Fruit fly (Drosophila melanogaster) whole organism: Measurements from ENCODE around the gene RpL10Ab.
A peak's percentile ranks its signal among the peaks of the same experiment; 100 is the strongest.

Experiments used
- CG8478 ChIP-seq: fragments of >200 bp; optimal IDR thresholded peaks from 2 replicates; lab custom pipeline; 2018; ENCODE audit warnings: inconsistent platforms
- Dll ChIP-seq: fragments of >200 bp; optimal IDR thresholded peaks from 2 replicates; lab custom pipeline; 2017
- EcR ChIP-seq, 2 experiments: fragments of >200 bp; optimal IDR thresholded peaks; 2 replicates each; lab custom pipeline; 2017; ENCODE audit warnings: missing biosample characterization in 2 of 2, missing genetic modification characterization in 2 of 2, missing genetic modification reagents in 2 of 2
- pan ChIP-seq: fragments of >200 bp; optimal IDR thresholded peaks from 2 replicates; lab custom pipeline; 2017
- psq ChIP-seq: fragments of >200 bp; optimal IDR thresholded peaks from 2 replicates; lab custom pipeline; 2017
- usp ChIP-seq: fragments of >200 bp; optimal IDR thresholded peaks from 2 replicates; lab custom pipeline; 2017; ENCODE audit warnings: missing biosample characterization, missing genetic modification characterization, mixed read lengths

The RpL10Ab gene

DNA sequence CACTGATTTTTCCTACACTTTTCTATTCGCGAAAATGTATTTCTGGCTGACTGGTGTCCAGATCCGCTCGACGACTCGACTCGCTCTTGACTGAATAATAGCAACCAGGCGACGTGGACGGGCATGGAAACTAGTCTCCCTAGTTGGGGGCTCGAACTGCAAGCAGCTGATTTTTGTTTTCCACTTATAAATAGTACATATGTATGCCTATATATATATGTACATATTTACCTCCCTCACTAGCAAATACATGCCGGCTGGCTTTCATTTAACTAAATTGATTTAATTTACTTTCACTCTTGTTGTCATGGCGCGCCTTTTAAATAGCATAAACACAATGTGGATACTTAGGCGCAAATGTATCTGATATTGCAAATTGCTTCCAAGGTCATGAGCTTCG lies 21.9 kb upstream of the RpL10Ab start, which contains the start of gene Gcat:
Gene Gcat (minus strand): TSS at position 101 of the 400 bp plus-strand sequence.
- TF ChIP-seq usp (GFP tag; lab: Kevin White, UChicago) (no peak), Dll (lab: Kevin White, UChicago) (no peak), psq (lab: Kevin White, UChicago) (no peak), pan (no peak), EcR (GFP tag; optimal IDR thresholded peaks at IDR 0.05; lab: Kevin White, UChicago) (no peak), CG8478 (lab: Kevin White, UChicago) (no peak)

DNA sequence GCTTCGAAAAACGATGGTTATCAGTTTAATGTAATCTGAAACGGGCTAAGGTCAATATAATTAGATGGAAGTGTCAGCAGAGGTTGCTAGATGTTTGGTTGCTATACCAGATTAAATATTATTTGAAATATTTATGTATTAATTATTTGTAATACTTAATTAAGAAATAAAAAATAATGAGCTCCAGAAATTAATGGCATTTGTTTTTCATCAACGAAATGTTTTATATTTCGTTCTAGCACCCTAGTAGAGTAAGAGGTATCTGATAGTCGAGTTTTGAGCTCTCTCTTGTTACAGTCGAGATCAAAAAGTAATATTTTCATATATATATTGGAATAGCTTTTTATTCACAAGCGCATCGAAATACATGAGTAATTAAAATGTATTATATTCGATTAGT lies 21.0 kb upstream of the RpL10Ab start:
- no peak for TF ChIP-seq pan
- TF ChIP-seq psq (lab: Kevin White, UChicago), result no peak
- no peak for TF ChIP-seq CG8478 (lab: Kevin White, UChicago)
- no peak for TF ChIP-seq usp (GFP tag; lab: Kevin White, UChicago)
- no peak for TF ChIP-seq Dll (lab: Kevin White, UChicago)
- no peak for TF ChIP-seq EcR (GFP tag; optimal IDR thresholded peaks at IDR 0.05; lab: Kevin White, UChicago)

DNA sequence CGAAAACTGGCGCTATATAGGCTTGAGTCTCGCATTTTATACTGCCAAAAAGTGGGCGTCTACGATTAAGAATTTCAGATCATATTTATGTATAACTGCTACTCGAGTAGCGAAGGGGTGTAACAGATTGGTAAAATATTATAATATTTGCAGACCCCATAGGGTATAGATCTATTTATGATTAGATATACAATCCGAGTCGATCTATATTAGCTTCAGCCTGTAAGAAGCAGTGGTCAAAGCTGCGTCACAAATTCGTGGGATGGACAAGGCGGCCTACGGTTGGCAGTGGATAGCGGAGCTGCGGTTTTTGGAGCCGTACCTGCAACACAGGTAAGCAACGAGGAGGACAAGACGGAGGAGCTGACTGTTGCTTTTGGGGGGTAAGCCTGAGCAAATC lies 8.0 kb upstream of the RpL10Ab start, which contains the start of gene Cubn2:
Gene Cubn2 (minus strand): TSS at position 101 of the 400 bp plus-strand sequence.
- TF ChIP-seq psq (lab: Kevin White, UChicago), result no peak
- no peak for TF ChIP-seq Dll (lab: Kevin White, UChicago)
- no peak for TF ChIP-seq pan
- no peak for TF ChIP-seq CG8478 (lab: Kevin White, UChicago)
- no peak for TF ChIP-seq usp (GFP tag; lab: Kevin White, UChicago)
- no peak for TF ChIP-seq EcR (GFP tag; optimal IDR thresholded peaks at IDR 0.05; lab: Kevin White, UChicago)

- TF ChIP-seq CG8478 (lab: Kevin White, UChicago) (no peak), EcR (GFP tag; optimal IDR thresholded peaks at IDR 0.05; lab: Kevin White, UChicago) (no peak), pan (no peak), usp (GFP tag; lab: Kevin White, UChicago) (no peak), psq (lab: Kevin White, UChicago) (no peak), Dll (lab: Kevin White, UChicago) (no peak)
Observed at dm6 chr3L:11815220-11815797, 7.3 kb upstream of the RpL10Ab start, which contains the start of gene CG14130. TSS of gene CG14130 (plus strand) at chr3L:11815444.

DNA sequence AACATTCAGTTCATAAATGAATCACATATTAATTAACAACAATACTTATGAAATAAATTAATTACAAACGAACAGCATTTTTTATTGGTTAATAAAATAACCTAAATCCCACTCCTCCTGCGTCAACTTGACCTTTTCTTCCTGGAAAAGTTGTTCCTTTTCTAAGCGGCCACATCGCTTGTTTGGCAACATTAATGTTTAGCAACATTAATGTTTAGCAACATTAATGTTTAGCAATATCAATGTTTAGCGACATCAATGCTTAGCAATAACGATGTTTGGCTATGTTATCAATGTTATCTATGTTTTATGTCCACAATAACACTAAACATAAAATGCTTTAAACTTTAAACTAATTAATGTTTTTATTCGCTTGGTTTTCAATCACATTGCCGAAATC lies 6.0 kb upstream of the RpL10Ab start:
- TF ChIP-seq Dll (lab: Kevin White, UChicago) (no peak), psq (lab: Kevin White, UChicago) (no peak), pan (no peak), usp (GFP tag; lab: Kevin White, UChicago) (no peak), EcR (GFP tag; optimal IDR thresholded peaks at IDR 0.05; lab: Kevin White, UChicago) (no peak), CG8478 (lab: Kevin White, UChicago) (no peak)

DNA sequence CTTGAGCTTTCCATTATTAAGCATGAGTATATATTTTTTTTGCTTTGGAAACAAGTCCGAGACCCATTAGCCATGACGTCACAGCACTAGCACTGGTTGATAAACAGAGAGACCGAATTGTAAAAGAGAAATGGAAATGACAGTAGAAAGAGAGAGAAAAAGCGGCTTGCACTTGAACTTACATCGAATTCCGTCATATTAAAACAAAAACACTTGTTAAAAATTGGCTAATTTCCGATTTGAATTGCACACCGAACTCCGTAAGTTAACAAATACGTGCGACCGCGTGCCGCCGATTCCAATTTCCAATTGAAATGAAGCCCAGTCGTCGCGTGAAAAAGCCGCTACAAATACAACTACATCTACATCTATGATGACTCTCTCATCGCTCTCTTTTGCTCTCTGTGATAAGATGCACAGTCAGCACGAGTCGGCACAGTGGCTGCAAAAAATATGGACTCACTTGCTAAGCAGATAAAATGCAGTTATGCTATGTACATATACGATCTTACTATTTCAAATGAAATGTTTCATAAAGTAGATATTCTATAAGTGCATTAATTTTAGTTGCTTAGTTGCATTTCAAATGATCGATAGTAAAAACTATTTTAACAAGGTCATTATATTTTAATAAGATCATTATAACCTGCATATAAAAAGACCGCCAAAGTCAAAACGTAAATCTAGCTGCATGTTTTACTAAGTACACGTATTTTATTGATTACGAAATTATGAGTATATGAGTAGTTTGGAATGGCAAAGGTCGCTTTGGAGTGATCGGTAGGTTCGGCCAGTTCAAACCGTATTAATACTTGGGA lies 2.8 kb upstream of the RpL10Ab start:
- TF ChIP-seq psq (lab: Kevin White, UChicago), result no peak
- no peak for TF ChIP-seq usp (GFP tag; lab: Kevin White, UChicago)
- no peak for TF ChIP-seq CG8478 (lab: Kevin White, UChicago)
- peak; percentile 41 for TF ChIP-seq Dll (lab: Kevin White, UChicago)

DNA sequence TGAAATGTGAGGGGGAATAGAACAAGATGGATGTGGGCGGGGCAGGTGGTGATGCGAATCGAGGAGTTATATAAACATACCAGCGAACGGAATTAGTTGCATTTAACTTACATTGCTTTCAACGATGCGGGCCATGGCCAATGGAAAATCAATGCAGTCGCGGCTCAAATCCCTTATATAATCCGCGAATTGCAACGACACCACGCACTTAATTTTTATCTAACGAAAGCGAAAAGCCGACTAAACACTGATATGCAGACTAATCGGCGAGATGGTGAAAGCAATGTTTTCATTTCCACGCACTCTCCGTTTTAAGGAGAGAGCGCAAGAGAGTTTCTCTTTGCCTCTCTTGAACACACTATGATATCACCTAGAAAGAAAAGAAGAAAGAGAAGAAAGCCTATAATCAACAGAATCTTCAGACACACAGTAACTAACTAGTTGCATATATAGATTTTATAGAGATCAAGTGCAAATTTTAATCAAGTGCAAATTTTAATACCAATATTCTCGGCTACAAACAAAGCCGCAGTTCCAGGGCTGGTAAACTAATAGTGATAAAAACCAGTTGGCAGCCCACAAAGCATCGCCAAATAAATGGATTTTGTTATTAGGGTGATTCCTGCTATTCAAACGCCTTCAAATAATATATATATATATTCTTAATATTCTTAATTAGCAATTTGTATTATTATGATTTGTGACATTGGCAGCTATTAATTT lies 767 bp upstream of the RpL10Ab start, which contains the start of the genes CG11597 and CG5946:
Gene CG11597 (minus strand): TSS at position 553 of the 723 bp plus-strand sequence.
Gene CG5946 (minus strand): TSS at position 553 of the 723 bp plus-strand sequence.
- no peak for TF ChIP-seq Dll (lab: Kevin White, UChicago)
- no peak for TF ChIP-seq psq (lab: Kevin White, UChicago)
- no peak for TF ChIP-seq EcR (GFP tag; optimal IDR thresholded peaks at IDR 0.05; lab: Kevin White, UChicago)
- TF ChIP-seq usp (GFP tag; lab: Kevin White, UChicago), result no peak
- no peak for TF ChIP-seq CG8478 (lab: Kevin White, UChicago)
- no peak for TF ChIP-seq pan

DNA sequence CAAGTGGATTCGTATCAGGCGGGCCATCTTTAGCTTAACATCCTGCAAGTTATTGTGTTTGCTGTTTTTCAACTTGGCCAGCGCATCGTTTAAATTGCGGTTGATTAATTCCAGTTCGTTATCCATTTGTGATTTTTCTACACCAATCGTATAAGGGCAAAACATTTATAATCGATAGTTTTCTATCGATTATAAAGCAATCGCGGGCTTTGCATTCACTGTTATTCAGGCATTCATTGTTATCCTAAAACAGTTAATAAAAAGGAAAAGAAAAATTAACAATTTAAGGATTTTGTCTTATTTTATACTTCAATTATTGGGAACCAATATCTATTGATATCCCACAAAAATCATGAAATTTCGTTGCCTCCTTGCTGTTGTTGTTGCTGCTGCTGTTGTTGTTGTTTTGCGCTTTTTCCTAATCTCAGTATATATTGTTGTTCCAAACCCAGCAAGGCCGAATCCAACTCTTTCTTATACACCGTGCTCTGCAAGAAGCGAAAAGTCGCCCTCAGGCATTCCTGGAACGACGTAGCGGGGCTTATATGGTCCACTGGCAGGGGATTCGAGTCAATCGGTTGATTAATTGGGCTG lies 3.0 kb downstream of the RpL10Ab start, which contains the start of gene CG32095:
Gene CG32095 (minus strand): TSS at position 173 of the 594 bp plus-strand sequence.
- TF ChIP-seq Dll (lab: Kevin White, UChicago) (no peak), EcR (GFP tag; optimal IDR thresholded peaks at IDR 0.05; lab: Kevin White, UChicago) (no peak), psq (lab: Kevin White, UChicago) (no peak), pan (no peak), CG8478 (lab: Kevin White, UChicago) (no peak), usp (GFP tag; lab: Kevin White, UChicago) (no peak)

dm6 chr3L:11828730-11829129 lies 6.1 kb downstream of the RpL10Ab start, which contains the start of gene CG7264:
TSS of gene CG7264 (plus strand) at chr3L:11829030.
- TF ChIP-seq CG8478 (lab: Kevin White, UChicago), result no peak
- TF ChIP-seq usp (GFP tag; lab: Kevin White, UChicago), result no peak
- no peak for TF ChIP-seq pan
- TF ChIP-seq psq (lab: Kevin White, UChicago), result no peak
- TF ChIP-seq EcR (GFP tag; optimal IDR thresholded peaks at IDR 0.05; lab: Kevin White, UChicago), result no peak
- TF ChIP-seq Dll (lab: Kevin White, UChicago), result no peak

DNA sequence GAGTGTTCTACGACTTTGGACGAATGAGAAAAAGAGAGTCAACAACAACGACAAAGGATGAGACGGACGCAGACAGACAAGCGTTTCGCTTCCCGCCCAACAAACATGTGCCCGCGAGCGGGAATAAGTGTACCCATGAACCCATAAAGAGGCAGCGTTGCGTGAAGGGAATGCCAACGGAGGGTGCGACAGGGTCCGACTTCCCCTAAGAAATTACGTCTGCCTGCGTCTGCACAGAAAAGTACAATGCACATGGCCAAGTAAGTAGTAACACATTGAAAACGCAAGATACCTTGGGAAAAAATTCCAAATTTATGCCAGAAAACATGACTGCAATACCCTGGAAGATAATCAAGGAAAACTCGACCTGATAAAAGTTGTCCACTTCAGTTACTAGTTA lies 8.5 kb downstream of the RpL10Ab start:
- TF ChIP-seq CG8478 (lab: Kevin White, UChicago) (no peak), usp (GFP tag; lab: Kevin White, UChicago) (no peak)
